Worm (Caenorhabditis elegans): Measurements from ENCODE around the gene C05C9.2.

DNA sequence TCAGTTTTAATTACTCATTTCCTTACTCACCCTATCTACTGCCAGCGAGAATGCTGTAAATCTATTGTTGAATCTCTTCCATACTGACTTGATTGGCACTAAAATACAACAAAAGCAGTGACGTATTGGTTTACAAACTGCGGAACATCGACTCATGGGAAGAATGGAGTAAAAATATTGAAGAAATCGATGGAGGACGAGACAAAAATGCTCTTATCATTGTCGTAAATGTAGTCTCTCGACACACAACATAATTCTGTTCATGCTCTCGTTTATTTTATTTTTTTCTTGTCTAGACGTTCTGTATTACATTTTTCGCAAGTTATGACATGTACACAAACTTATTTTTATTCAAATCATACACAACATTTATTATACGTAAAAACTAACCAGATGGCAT is 50.9 kb downstream of the C05C9.2 start, which contains the start of gene C34F6.11:
- TF ChIP-seq unc-42 (tag; optimal IDR thresholded peaks at IDR 0.05) (no peak), ttx-3 (tag; optimal IDR thresholded peaks at IDR 0.05) (no peak), madf-2 (tag; optimal IDR thresholded peaks at IDR 0.05) (no peak), C08G9.2 (tag; optimal IDR thresholded peaks at IDR 0.05) (no peak), tbx-2 (tag; optimal IDR thresholded peaks at IDR 0.05) (no peak), nhr-232 (tag; optimal IDR thresholded peaks at IDR 0.05) (no peak), sox-2 (GFP tag; IDR thresholded peaks at IDR 0.05) (no peak), pha-4 (tag; optimal IDR thresholded peaks at IDR 0.05) (no peak)
